Fruit fly (Drosophila melanogaster) whole organism, embryonic: ENCODE results near the gene CG15772.

Source experiments
- CG10274 ChIP-seq: fragments of 200-800 bp; sonication (Bioruptor generic); optimal IDR thresholded peaks from 3 replicates; lab custom pipeline; 2017; ENCODE audit warnings: missing biosample characterization, mild to moderate bottlenecking, missing genetic modification characterization
- CG10654 ChIP-seq: fragments of 200-800 bp; sonication (Bioruptor generic); optimal IDR thresholded peaks from 2 replicates; lab custom pipeline; 2016; ENCODE audit warnings: missing biosample characterization, missing genetic modification characterization
- CG11398 ChIP-seq: fragments of 200-800 bp; sonication (Bioruptor generic); optimal IDR thresholded peaks from 2 replicates; lab custom pipeline; 2016; ENCODE audit warnings: missing biosample characterization, missing genetic modification characterization
- CG12659 ChIP-seq: fragments of 200-800 bp; sonication (Bioruptor generic); optimal IDR thresholded peaks from 3 replicates; lab custom pipeline; 2017; ENCODE audit warnings: mild to moderate bottlenecking, missing biosample characterization, missing genetic modification reagents, missing genetic modification characterization
- CG14965 ChIP-seq: fragments of 200-800 bp; sonication (Bioruptor generic); optimal IDR thresholded peaks from 2 replicates; lab custom pipeline; 2016; ENCODE audit warnings: missing biosample characterization, missing genetic modification characterization, borderline replicate concordance
- CG15514 ChIP-seq: fragments of 200-800 bp; sonication (Bioruptor generic); optimal IDR thresholded peaks from 3 replicates; lab custom pipeline; 2017; ENCODE audit warnings: missing biosample characterization, missing genetic modification characterization, mild to moderate bottlenecking, moderate library complexity, missing genetic modification reagents
- CG15601 ChIP-seq: fragments of 200-800 bp; sonication (Bioruptor generic); optimal IDR thresholded peaks from 3 replicates; lab custom pipeline; 2019; ENCODE audit warnings: missing biosample characterization, mild to moderate bottlenecking, missing genetic modification characterization, moderate library complexity
- CG1602 ChIP-seq: fragments of 200-800 bp; sonication (Bioruptor generic); optimal IDR thresholded peaks from 3 replicates; lab custom pipeline; 2016; ENCODE audit warnings: missing biosample characterization, missing genetic modification characterization
- CG16779 ChIP-seq: fragments of 200-800 bp; sonication (Bioruptor generic); IDR thresholded peaks from 2 replicates; pipeline ENCODE4 v1.3.6; 2022; ENCODE audit warnings: missing biosample characterization, missing genetic modification characterization
- CG16863 ChIP-seq: fragments of 200-800 bp; sonication (Bioruptor generic); optimal IDR thresholded peaks from 3 replicates; lab custom pipeline; 2016; ENCODE audit warnings: missing biosample characterization, missing genetic modification characterization
- CG17829 ChIP-seq: fragments of 200-800 bp; optimal IDR thresholded peaks from 2 replicates; lab custom pipeline; 2019; ENCODE audit warnings: missing biosample characterization, mild to moderate bottlenecking, missing genetic modification characterization, moderate library complexity
- CG2199 ChIP-seq: fragments of 200-800 bp; sonication (Bioruptor generic); IDR thresholded peaks from 3 replicates; pipeline ENCODE4 v1.3.6; 2022; ENCODE audit warnings: missing biosample characterization, missing genetic modification characterization
- CG2678 ChIP-seq: fragments of 200-800 bp; sonication (Bioruptor generic); optimal IDR thresholded peaks from 3 replicates; lab custom pipeline; 2019; ENCODE audit warnings: missing biosample characterization, mild to moderate bottlenecking, missing genetic modification characterization, moderate library complexity
- CG31224 ChIP-seq: fragments of 200-800 bp; sonication (Bioruptor generic); IDR thresholded peaks from 2 replicates; pipeline ENCODE4 v1.3.6; 2022; ENCODE audit warnings: missing biosample characterization, missing genetic modification characterization
- CG3281 ChIP-seq: fragments of 200-800 bp; sonication (Bioruptor generic); optimal IDR thresholded peaks from 3 replicates; lab custom pipeline; 2017; ENCODE audit warnings: missing biosample characterization, mild to moderate bottlenecking, missing genetic modification characterization
- CG33213 ChIP-seq: fragments of 200-800 bp; sonication (Bioruptor generic); optimal IDR thresholded peaks from 3 replicates; lab custom pipeline; 2016; ENCODE audit warnings: missing biosample characterization, missing genetic modification characterization
- CG3847 ChIP-seq: fragments of 200-800 bp; sonication (Bioruptor generic); IDR thresholded peaks from 2 replicates; pipeline ENCODE4 v1.3.6; 2022; ENCODE audit warnings: missing biosample characterization, missing genetic modification characterization
- CG6175 ChIP-seq: fragments of 200-800 bp; sonication (Bioruptor generic); IDR thresholded peaks from 3 replicates; pipeline ENCODE4 v1.3.6; 2022; ENCODE audit warnings: missing biosample characterization, missing genetic modification characterization
- CG8478 ChIP-seq: fragments of >200 bp; optimal IDR thresholded peaks from 2 replicates; lab custom pipeline; 2018
- CG9876 ChIP-seq: fragments of 200-800 bp; sonication (Bioruptor generic); optimal IDR thresholded peaks from 2 replicates; lab custom pipeline; 2016; ENCODE audit warnings: missing biosample characterization, missing genetic modification characterization
- Dek ChIP-seq: fragments of 200-800 bp; sonication (Bioruptor generic); optimal IDR thresholded peaks from 3 replicates; lab custom pipeline; 2019; ENCODE audit warnings: missing biosample characterization, mild to moderate bottlenecking, missing genetic modification characterization, moderate library complexity
- Dp ChIP-seq: fragments of 200-800 bp; sonication (Bioruptor generic); optimal IDR thresholded peaks from 2 replicates; lab custom pipeline; 2018; ENCODE audit warnings: missing biosample characterization, mild to moderate bottlenecking, missing genetic modification characterization, moderate library complexity
- Hey ChIP-seq: fragments of 200-800 bp; sonication (Bioruptor generic); optimal IDR thresholded peaks from 3 replicates; lab custom pipeline; 2018; ENCODE audit warnings: missing biosample characterization, mild to moderate bottlenecking, missing genetic modification characterization
- Hr3 ChIP-seq: fragments of 200-800 bp; sonication (Bioruptor generic); optimal IDR thresholded peaks from 3 replicates; lab custom pipeline; 2016; ENCODE audit warnings: missing biosample characterization, missing genetic modification characterization
- Lhr ChIP-seq: fragments of 200-800 bp; sonication (Bioruptor generic); optimal IDR thresholded peaks from 3 replicates; lab custom pipeline; 2017; ENCODE audit warnings: mild to moderate bottlenecking, missing biosample characterization, missing genetic modification reagents, missing genetic modification characterization
- Med ChIP-seq: fragments of 200-800 bp; sonication (Bioruptor generic); peaks from one replicate; lab custom pipeline; 2016; ENCODE audit warnings: missing biosample characterization, missing genetic modification characterization, mild to moderate bottlenecking, inconsistent platforms, moderate library complexity
- Mrtf ChIP-seq: fragments of 200-800 bp; sonication (Bioruptor generic); IDR thresholded peaks from 3 replicates; pipeline ENCODE4 v1.3.6; 2022; ENCODE audit warnings: missing biosample characterization, missing genetic modification characterization
- Ptx1 ChIP-seq: fragments of 200-800 bp; sonication (Bioruptor generic); IDR thresholded peaks from 2 replicates; pipeline ENCODE4 v1.3.6; 2022; ENCODE audit warnings: missing biosample characterization, missing genetic modification characterization
- Sin3A ChIP-seq: fragments of >200 bp; optimal IDR thresholded peaks from 2 replicates; lab custom pipeline; 2018
- Sox102F ChIP-seq: fragments of 200-800 bp; sonication (Bioruptor generic); optimal IDR thresholded peaks from 2 replicates; lab custom pipeline; 2018; ENCODE audit warnings: missing biosample characterization, mild to moderate bottlenecking, missing genetic modification characterization, moderate library complexity
- Spps ChIP-seq: fragments of 200-800 bp; sonication (Bioruptor generic); optimal IDR thresholded peaks from 2 replicates; lab custom pipeline; 2018; ENCODE audit warnings: missing biosample characterization, mild to moderate bottlenecking, missing genetic modification characterization
- Stat92E ChIP-seq, 3 experiments: fragments of >200 bp in 2 of 3; fragments of 200-800 bp in 1 of 3; sonication (Bioruptor generic) in 1 of 3; optimal IDR thresholded peaks; 2 replicates each; lab custom pipeline; 2017 to 2019; ENCODE audit warnings: missing biosample characterization in 3 of 3, missing genetic modification characterization in 3 of 3, mild to moderate bottlenecking in 1 of 3, moderate library complexity in 1 of 3
- Taf1 ChIP-seq: fragments of 200-800 bp; sonication (Bioruptor generic); IDR thresholded peaks from 2 replicates; pipeline ENCODE4 v1.3.6; 2022; ENCODE audit warnings: missing biosample characterization, missing genetic modification characterization
- ab ChIP-seq: fragments of 200-800 bp; sonication (Bioruptor generic); optimal IDR thresholded peaks from 2 replicates; lab custom pipeline; 2016; ENCODE audit warnings: missing biosample characterization, missing genetic modification characterization
- br ChIP-seq: fragments of >200 bp; optimal IDR thresholded peaks from 2 replicates; lab custom pipeline; 2017
- btn ChIP-seq: fragments of 200-800 bp; sonication (Bioruptor generic); optimal IDR thresholded peaks from 2 replicates; lab custom pipeline; 2016; ENCODE audit warnings: missing biosample characterization, missing genetic modification characterization
- chn ChIP-seq: fragments of 200-800 bp; sonication (Bioruptor generic); optimal IDR thresholded peaks from 2 replicates; lab custom pipeline; 2016; ENCODE audit warnings: missing biosample characterization, missing genetic modification characterization
- crp ChIP-seq, 2 experiments: fragments of 200-800 bp; sonication (Bioruptor generic); optimal IDR thresholded peaks; 2 replicates in 1 of 2; 3 replicates in 1 of 2; lab custom pipeline; 2017; ENCODE audit warnings: missing biosample characterization in 2 of 2, missing genetic modification characterization in 2 of 2, mild to moderate bottlenecking in 1 of 2, moderate library complexity in 1 of 2
- cwo ChIP-seq: fragments of 200-800 bp; sonication (Bioruptor generic); optimal IDR thresholded peaks from 3 replicates; lab custom pipeline; 2017; ENCODE audit warnings: missing biosample characterization, missing genetic modification characterization, mild to moderate bottlenecking, moderate library complexity, missing genetic modification reagents
- da ChIP-seq: fragments of 200-800 bp; sonication (Bioruptor generic); optimal IDR thresholded peaks from 2 replicates; lab custom pipeline; 2016; ENCODE audit warnings: missing biosample characterization, missing genetic modification characterization
- exex ChIP-seq: fragments of 200-800 bp; sonication (Bioruptor generic); optimal IDR thresholded peaks from 4 replicates; lab custom pipeline; 2018; ENCODE audit warnings: missing biosample characterization, mild to moderate bottlenecking, missing genetic modification characterization, moderate library complexity
- fd96Cb ChIP-seq: fragments of 200-800 bp; sonication (Bioruptor generic); optimal IDR thresholded peaks from 2 replicates; lab custom pipeline; 2018; ENCODE audit warnings: missing biosample characterization, mild to moderate bottlenecking, missing genetic modification characterization, moderate library complexity
- gem ChIP-seq: fragments of 200-800 bp; sonication (Bioruptor generic); optimal IDR thresholded peaks from 2 replicates; lab custom pipeline; 2019; ENCODE audit warnings: missing biosample characterization, mild to moderate bottlenecking, missing genetic modification characterization, moderate library complexity
- insv ChIP-seq, 2 experiments: fragments of 200-800 bp; sonication (Bioruptor generic); optimal IDR thresholded peaks; 3 replicates each; lab custom pipeline; 2016 to 2018; ENCODE audit warnings: missing biosample characterization in 2 of 2, missing genetic modification characterization in 2 of 2
- klu ChIP-seq: fragments of 200-800 bp; sonication (Bioruptor generic); IDR thresholded peaks from 2 replicates; pipeline ENCODE4 v1.3.6; 2022; ENCODE audit warnings: missing biosample characterization, missing genetic modification characterization
- nerfin-1 ChIP-seq: fragments of 200-800 bp; sonication (Bioruptor generic); optimal IDR thresholded peaks from 3 replicates; lab custom pipeline; 2019; ENCODE audit warnings: missing biosample characterization, mild to moderate bottlenecking, missing genetic modification characterization, moderate library complexity
- oc ChIP-seq: fragments of 200-800 bp; sonication (Bioruptor generic); optimal IDR thresholded peaks from 2 replicates; lab custom pipeline; 2018; ENCODE audit warnings: missing biosample characterization, mild to moderate bottlenecking, missing genetic modification characterization, moderate library complexity
- otp ChIP-seq: fragments of 200-800 bp; sonication (Bioruptor generic); IDR thresholded peaks from 3 replicates; pipeline ENCODE4, ENCODE4 v1.3.6; 2022; ENCODE audit warnings: missing biosample characterization, missing genetic modification characterization
- pfk ChIP-seq: fragments of 200-800 bp; sonication (Bioruptor generic); optimal IDR thresholded peaks from 2 replicates; lab custom pipeline; 2018; ENCODE audit warnings: missing biosample characterization, mild to moderate bottlenecking, missing genetic modification characterization, moderate library complexity
- run ChIP-seq: fragments of 200-800 bp; sonication (Bioruptor generic); optimal IDR thresholded peaks from 3 replicates; lab custom pipeline; 2018; ENCODE audit warnings: missing biosample characterization, mild to moderate bottlenecking, missing genetic modification characterization
- shn ChIP-seq: fragments of 200-800 bp; sonication (Bioruptor generic); optimal IDR thresholded peaks from 3 replicates; lab custom pipeline; 2016; ENCODE audit warnings: missing biosample characterization, missing genetic modification characterization
- sqz ChIP-seq: fragments of 200-800 bp; sonication (Bioruptor generic); optimal IDR thresholded peaks from 3 replicates; lab custom pipeline; 2018; ENCODE audit warnings: missing biosample characterization, mild to moderate bottlenecking, missing genetic modification characterization

The CG15772 gene

DNA sequence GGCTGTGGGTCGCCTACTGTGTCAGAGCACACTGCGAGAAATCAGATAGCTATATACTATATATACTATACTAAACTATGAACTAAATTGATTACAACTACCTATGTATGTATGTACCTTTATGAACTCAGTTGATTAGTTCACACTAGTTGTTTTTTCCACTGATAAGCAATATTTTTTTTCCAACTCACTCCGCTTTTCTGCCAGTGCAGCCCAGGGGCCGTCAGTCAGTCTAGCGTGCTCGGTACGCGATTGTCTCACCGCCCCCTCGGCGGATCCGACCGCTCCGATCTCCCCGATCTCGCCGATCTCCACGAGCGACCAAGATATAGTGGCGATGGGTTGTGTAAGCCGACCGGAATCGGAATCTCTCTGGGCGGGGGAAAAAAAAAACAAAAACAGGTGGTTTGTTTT lies 46.1 kb upstream of the CG15772 start (continued):
- no peak for TF ChIP-seq CG14965 (GFP tag; lab: Kevin White, UChicago)
- peak; percentile 57 for TF ChIP-seq sqz
- TF ChIP-seq crp (GFP tag; optimal IDR thresholded peaks at IDR 0.05; lab: Kevin White, UChicago) = peak in 1 of 2 experiments; percentile 25
- no peak for TF ChIP-seq Lhr (GFP tag; lab: Kevin White, UChicago)
- peak; percentile 88 for TF ChIP-seq CG3281 (GFP tag; lab: Kevin White, UChicago)
- peak; percentile 90 for TF ChIP-seq CG2678
- peak; percentile 79 for TF ChIP-seq CG12659
- TF ChIP-seq fd96Cb (tag; lab: Kevin White, UChicago) = peak; percentile 81
- no peak for TF ChIP-seq CG11398 (GFP tag; lab: Kevin White, UChicago)
- no peak for TF ChIP-seq Spps (tag; lab: Kevin White, UChicago)
- peak; percentile 62 for TF ChIP-seq CG10274 (GFP tag; lab: Kevin White, UChicago)
- TF ChIP-seq CG9876 (GFP tag; lab: Kevin White, UChicago) = peak; percentile 21
- TF ChIP-seq insv (GFP tag; optimal IDR thresholded peaks at IDR 0.05; lab: Kevin White, UChicago) = no peak
- peak; percentile 89 for TF ChIP-seq CG6175 (GFP tag; lab: Robert Waterston, UW)
- peak; percentile 31 for TF ChIP-seq CG16863 (GFP tag; lab: Kevin White, UChicago)
- peak; percentile 89 for TF ChIP-seq CG16779
- TF ChIP-seq cwo (GFP tag; lab: Kevin White, UChicago) = peak; percentile 89
- TF ChIP-seq CG33213 = no peak
- peak; percentile 39 for TF ChIP-seq oc (tag; lab: Kevin White, UChicago)
- TF ChIP-seq Dek = peak; percentile 85
- peak; percentile 78 for TF ChIP-seq CG17829 (tag; lab: Kevin White, UChicago)
- peak; percentile 87 for TF ChIP-seq CG31224 (GFP tag; lab: Robert Waterston, UW)
- peak; percentile 66 for TF ChIP-seq CG1602 (GFP tag; lab: Kevin White, UChicago)
- peak; percentile 59 for TF ChIP-seq Hr3 (GFP tag; lab: Kevin White, UChicago)
- no peak for TF ChIP-seq Stat92E (GFP tag; optimal IDR thresholded peaks at IDR 0.05; lab: Kevin White, UChicago)
- TF ChIP-seq Sox102F (GFP tag; lab: Kevin White, UChicago) = peak; percentile 88
- peak; percentile 91 for TF ChIP-seq gem
- TF ChIP-seq Dp (GFP tag; lab: Kevin White, UChicago) = no peak
- no peak for TF ChIP-seq Sin3A (lab: Kevin White, UChicago)
- TF ChIP-seq CG15514 (GFP tag; lab: Kevin White, UChicago) = peak; percentile 85
- peak; percentile 22 for TF ChIP-seq chn (GFP tag; lab: Kevin White, UChicago)
- peak; percentile 97 for TF ChIP-seq Med
- no peak for TF ChIP-seq pfk
- TF ChIP-seq da (GFP tag; lab: Kevin White, UChicago) = no peak
- peak; percentile 71 for TF ChIP-seq CG10654
- TF ChIP-seq nerfin-1 (tag; lab: Kevin White, UChicago) = peak; percentile 62
- TF ChIP-seq CG15601 (tag; lab: Kevin White, UChicago) = no peak
- TF ChIP-seq Ptx1 = peak; percentile 95
- peak; percentile 90 for TF ChIP-seq klu (GFP tag; lab: Robert Waterston, UW)
- peak; percentile 50 for TF ChIP-seq exex (tag; lab: Kevin White, UChicago)
- TF ChIP-seq run (tag; lab: Kevin White, UChicago) = peak; percentile 74
- peak; percentile 88 for TF ChIP-seq Taf1 (GFP tag; lab: Robert Waterston, UW)
- TF ChIP-seq shn = peak; percentile 62
- peak; percentile 14 for TF ChIP-seq Hey (tag; lab: Kevin White, UChicago)
- peak; percentile 12 for TF ChIP-seq btn (GFP tag; lab: Kevin White, UChicago)
- TF ChIP-seq otp = peak; percentile 76
- TF ChIP-seq CG2199 (GFP tag; lab: Robert Waterston, UW) = no peak
- no peak for TF ChIP-seq ab (GFP tag; lab: Kevin White, UChicago)
- TF ChIP-seq CG8478 (lab: Kevin White, UChicago) = no peak
- TF ChIP-seq Mrtf (GFP tag; lab: Robert Waterston, UW) = peak; percentile 86
- TF ChIP-seq CG3847 = peak; percentile 84
- TF ChIP-seq br (lab: Kevin White, UChicago) = no peak
